Worm (Caenorhabditis elegans): ENCODE measurements around the gene C02B10.6.

Gene C02B10.6

ce11 chrIV:5111533-5111932 lies 40.8 kb downstream of the C02B10.6 start, which contains the start of gene AC7.3:
AC7.3 (plus strand) TSS chrIV:5111833.
- TF ChIP-seq aly-2 (tag; optimal IDR thresholded peaks at IDR 0.05) (no peak), tbx-2 (tag; optimal IDR thresholded peaks at IDR 0.05) (no peak), mml-1 (tag; optimal IDR thresholded peaks at IDR 0.05) (no peak), ztf-4 (tag; optimal IDR thresholded peaks at IDR 0.05) (no peak), nhr-11 (tag; optimal IDR thresholded peaks at IDR 0.05) (no peak), egl-5 (tag; optimal IDR thresholded peaks at IDR 0.05) (no peak), nhr-25 (tag; optimal IDR thresholded peaks at IDR 0.05) (no peak), lin-15B (tag; optimal IDR thresholded peaks at IDR 0.05) (no peak), snpc-4 (tag; optimal IDR thresholded peaks at IDR 0.05) (no peak), ceh-9 (tag; optimal IDR thresholded peaks at IDR 0.05) (no peak), pqm-1 (tag; optimal IDR thresholded peaks at IDR 0.05) (no peak), nhr-76 (tag; optimal IDR thresholded peaks at IDR 0.05) (no peak), ceh-16 (tag; optimal IDR thresholded peaks at IDR 0.05) (no peak), pha-4 (tag; optimal IDR thresholded peaks at IDR 0.05) (no peak), nhr-23 (tag; optimal IDR thresholded peaks at IDR 0.05) (no peak), unc-39 (tag; optimal IDR thresholded peaks at IDR 0.05) (no peak), sea-2 (GFP tag; optimal IDR thresholded peaks at IDR 0.05) (no peak), elt-3 (tag; optimal IDR thresholded peaks at IDR 0.05) (no peak), fkh-10 (GFP tag; optimal IDR thresholded peaks at IDR 0.05) (no peak)
